Fruit fly (Drosophila melanogaster): ENCODE results near the gene CG7857.

The CG7857 gene

DNA sequence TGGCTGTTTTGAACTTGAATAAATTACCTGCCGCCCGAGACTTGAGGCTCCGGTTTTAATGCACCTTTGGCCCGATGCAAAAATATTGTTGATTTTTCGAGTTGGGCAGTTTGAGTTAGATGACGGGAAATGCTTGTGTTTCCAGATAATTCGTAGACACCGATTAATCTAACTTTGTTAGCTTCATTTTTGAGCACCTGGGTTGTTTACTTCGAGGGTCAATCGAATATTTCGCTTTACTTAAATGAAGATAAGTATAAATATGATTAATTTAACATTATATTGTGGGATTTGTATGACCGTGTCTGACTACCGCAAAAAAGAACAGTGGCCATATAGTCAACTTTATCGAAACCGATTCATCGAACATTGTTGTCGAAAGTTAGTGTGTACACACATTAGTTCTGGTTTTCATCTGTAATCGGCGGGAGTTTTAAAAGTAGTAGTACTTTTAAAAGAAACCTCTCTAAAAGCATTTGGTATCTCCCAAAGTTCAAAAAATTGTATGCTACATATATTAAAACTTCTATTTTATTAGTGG lies 19.2 kb upstream of the CG7857 start, which contains the start of gene CG7945 (continued):
- 0 out of 2 replicates have a peak, but pooled peaks have one; percentile 3 for TF ChIP-seq onecut (GFP tag; IDR thresholded peaks at IDR 0.05)
- TF ChIP-seq Nf-YC (tag; optimal IDR thresholded peaks at IDR 0.05): peak; percentile 24
- no peak for TF ChIP-seq CG12155 (GFP tag; optimal IDR thresholded peaks at IDR 0.05)
- TF ChIP-seq CG31388 (GFP tag; optimal IDR thresholded peaks at IDR 0.05): no peak
- peak; percentile 56 for TF ChIP-seq lbe (GFP tag; optimal IDR thresholded peaks at IDR 0.05)
- TF ChIP-seq nmo (GFP tag; optimal IDR thresholded peaks at IDR 0.05): peak; percentile 23
- peak; percentile 61 for TF ChIP-seq Scr (GFP tag; IDR thresholded peaks at IDR 0.05; ENCODE audit: partially characterized antibody)
- no peak for TF ChIP-seq CG18619 (GFP tag; optimal IDR thresholded peaks at IDR 0.05)
- TF ChIP-seq YL-1 (GFP tag; optimal IDR thresholded peaks at IDR 0.05): peak; percentile 72
- TF ChIP-seq CG2875 (GFP tag; optimal IDR thresholded peaks at IDR 0.05): no peak
- no peak for TF ChIP-seq Dip2 (GFP tag; IDR thresholded peaks at IDR 0.05)
- no peak for TF ChIP-seq CG34422 (GFP tag; IDR thresholded peaks at IDR 0.05)
- TF ChIP-seq eve (GFP tag; optimal IDR thresholded peaks at IDR 0.05): peak in 1 of 2 experiments; percentile 79
- peak; percentile 68 for TF ChIP-seq CG12659 (GFP tag; optimal IDR thresholded peaks at IDR 0.05)
- TF ChIP-seq sug (tag; optimal IDR thresholded peaks at IDR 0.05): peak; percentile 38
- no peak for TF ChIP-seq CG8478 (optimal IDR thresholded peaks at IDR 0.05)
- TF ChIP-seq pzg (GFP tag; optimal IDR thresholded peaks at IDR 0.05): peak; percentile 93
- peak; percentile 87 for TF ChIP-seq stwl (tag; optimal IDR thresholded peaks at IDR 0.05)
- peak in 1 of 2 experiments; percentile 12 for TF ChIP-seq tll (GFP tag; optimal IDR thresholded peaks at IDR 0.05)
- peak; percentile 54; the same call in 1 of the 2 replicates for TF ChIP-seq tna (GFP tag; IDR thresholded peaks at IDR 0.05; ENCODE audit: partially characterized antibody)
- TF ChIP-seq Hsf (GFP tag; optimal IDR thresholded peaks at IDR 0.05): no peak
- no peak for TF ChIP-seq CG10209 (GFP tag; optimal IDR thresholded peaks at IDR 0.05)
- TF ChIP-seq BEAF-32 (GFP tag; optimal IDR thresholded peaks at IDR 0.05): peak; percentile 65
- peak; percentile 48; the same call in 2 of the 3 replicates for TF ChIP-seq Doc3 (GFP tag; IDR thresholded peaks at IDR 0.05; ENCODE audit: partially characterized antibody)
- peak in 1 of 2 experiments; percentile 25 for TF ChIP-seq crp (GFP tag; optimal IDR thresholded peaks at IDR 0.05)
- TF ChIP-seq CG15514 (GFP tag; optimal IDR thresholded peaks at IDR 0.05): peak; percentile 51
- TF ChIP-seq CG14860 (GFP tag; IDR thresholded peaks at IDR 0.05; ENCODE audit: partially characterized antibody): no peak
- no peak for TF ChIP-seq oc (tag; optimal IDR thresholded peaks at IDR 0.05)
- TF ChIP-seq CG1603 (tag; optimal IDR thresholded peaks at IDR 0.05): peak; percentile 60
- TF ChIP-seq Stat92E (GFP tag; optimal IDR thresholded peaks at IDR 0.05): peak in 1 of 3 experiments; percentile 49
- TF ChIP-seq trem (tag; optimal IDR thresholded peaks at IDR 0.05): peak; percentile 70
- peak; percentile 99 for TF ChIP-seq E2f2 (GFP tag; IDR thresholded peaks at IDR 0.05)
- TF ChIP-seq CG13287 (GFP tag; IDR thresholded peaks at IDR 0.05; ENCODE audit: partially characterized antibody): peak; percentile 84
- TF ChIP-seq CG30020 (tag; optimal IDR thresholded peaks at IDR 0.05): peak; percentile 29
- no peak for TF ChIP-seq CG6854 (GFP tag; optimal IDR thresholded peaks at IDR 0.05)
- TF ChIP-seq fu2 (GFP tag; optimal IDR thresholded peaks at IDR 0.05): no peak
- 0 out of 4 replicates have a peak, but pooled peaks have one; percentile 54 for TF ChIP-seq chinmo (GFP tag; IDR thresholded peaks at IDR 0.05; ENCODE audit: partially characterized antibody)
- peak; percentile 69 for TF ChIP-seq unc-4 (GFP tag; IDR thresholded peaks at IDR 0.05; ENCODE audit: partially characterized antibody)
- peak; percentile 59; the same call in 2 of the 3 replicates for TF ChIP-seq CG16813 (GFP tag; IDR thresholded peaks at IDR 0.05; ENCODE audit: partially characterized antibody)
- peak; percentile 70 for TF ChIP-seq gsb-n (tag; optimal IDR thresholded peaks at IDR 0.05)
- no peak for TF ChIP-seq CG6175 (GFP tag; IDR thresholded peaks at IDR 0.05)
- peak; percentile 10 for TF ChIP-seq phol (tag; optimal IDR thresholded peaks at IDR 0.05)
- peak; percentile 60 for TF ChIP-seq Sry-δ (GFP tag; optimal IDR thresholded peaks at IDR 0.05)
- peak; percentile 68; the same call in 3 of the 4 replicates for TF ChIP-seq Dll (GFP tag; IDR thresholded peaks at IDR 0.05; ENCODE audit: partially characterized antibody)
- no peak for TF ChIP-seq Jarid2 (GFP tag; optimal IDR thresholded peaks at IDR 0.05)
- peak; percentile 19 for TF ChIP-seq CG10147 (GFP tag; optimal IDR thresholded peaks at IDR 0.05)
- no peak for TF ChIP-seq CG33557 (GFP tag; optimal IDR thresholded peaks at IDR 0.05)
